Fruit fly (Drosophila melanogaster) whole organism, embryonic: ENCODE results near the gene Atat.

ENCODE experiments used
- Antp ChIP-seq: fragments of 200-800 bp; sonication (Bioruptor generic); optimal IDR thresholded peaks from 3 replicates; lab custom pipeline; 2016; ENCODE audit warnings: missing biosample characterization, missing genetic modification characterization
- Awh ChIP-seq: fragments of 200-800 bp; sonication (Bioruptor generic); IDR thresholded peaks from 2 replicates; pipeline ENCODE4, ENCODE4 v1.3.6; 2022; ENCODE audit warnings: missing biosample characterization, missing genetic modification characterization
- BEAF-32 ChIP-seq: fragments of 200-800 bp; sonication (Bioruptor generic); optimal IDR thresholded peaks from 3 replicates; lab custom pipeline; 2017; ENCODE audit warnings: missing biosample characterization, missing genetic modification characterization, mild to moderate bottlenecking, moderate library complexity, missing genetic modification reagents
- CG10321 ChIP-seq: fragments of 200-800 bp; sonication (Bioruptor generic); IDR thresholded peaks from 2 replicates; pipeline ENCODE4 v1.3.6; 2022; ENCODE audit warnings: missing biosample characterization, missing genetic modification characterization
- CG10543 ChIP-seq: fragments of 200-800 bp; sonication (Bioruptor generic); optimal IDR thresholded peaks from 3 replicates; lab custom pipeline; 2017; ENCODE audit warnings: missing biosample characterization, mild to moderate bottlenecking, missing genetic modification characterization, moderate library complexity
- CG12769 ChIP-seq: fragments of 200-800 bp; sonication (Bioruptor generic); optimal IDR thresholded peaks from 2 replicates; lab custom pipeline; 2019; ENCODE audit warnings: missing biosample characterization, mild to moderate bottlenecking, missing genetic modification characterization, moderate library complexity
- CG13123 ChIP-seq: fragments of 200-800 bp; sonication (Bioruptor generic); optimal IDR thresholded peaks from 2 replicates; lab custom pipeline; 2016; ENCODE audit warnings: missing biosample characterization, missing genetic modification characterization
- CG14860 ChIP-seq: fragments of 200-800 bp; sonication (Bioruptor generic); IDR thresholded peaks from 3 replicates; pipeline ENCODE4 v1.3.6; 2022; ENCODE audit warnings: missing biosample characterization, missing genetic modification characterization; ENCODE audit not compliant: partially characterized antibody
- CG18011 ChIP-seq: fragments of 200-800 bp; sonication (Bioruptor generic); optimal IDR thresholded peaks from 2 replicates; lab custom pipeline; 2017; ENCODE audit warnings: missing biosample characterization, missing genetic modification characterization, mild to moderate bottlenecking, moderate library complexity, missing genotype
- CG2120 ChIP-seq: fragments of 200-800 bp; sonication (Bioruptor generic); optimal IDR thresholded peaks from 3 replicates; lab custom pipeline; 2016; ENCODE audit warnings: missing biosample characterization, missing genetic modification characterization
- CG2889 ChIP-seq: fragments of 200-800 bp; sonication (Bioruptor generic); IDR thresholded peaks from 3 replicates; pipeline ENCODE4 v1.3.6; 2022; ENCODE audit warnings: missing biosample characterization, missing genetic modification characterization
- CG31388 ChIP-seq: fragments of 200-800 bp; sonication (Bioruptor generic); optimal IDR thresholded peaks from 2 replicates; lab custom pipeline; 2016; ENCODE audit warnings: missing biosample characterization, missing genetic modification characterization
- CG32772 ChIP-seq: fragments of 200-800 bp; sonication (Bioruptor generic); IDR thresholded peaks from 2 replicates; pipeline ENCODE4 v1.3.6; 2022; ENCODE audit warnings: missing biosample characterization, missing genetic modification characterization
- CG34224 ChIP-seq: fragments of 200-800 bp; sonication (Bioruptor generic); IDR thresholded peaks from 3 replicates; pipeline ENCODE4 v1.3.6; 2022; ENCODE audit warnings: missing biosample characterization, missing genetic modification characterization; ENCODE audit not compliant: partially characterized antibody
- CG4730 ChIP-seq: fragments of 200-800 bp; sonication (Bioruptor generic); IDR thresholded peaks from 2 replicates; pipeline ENCODE4 v1.3.6; 2022; ENCODE audit warnings: missing biosample characterization, missing genetic modification characterization
- CG7928 ChIP-seq: fragments of 200-800 bp; sonication (Bioruptor generic); optimal IDR thresholded peaks from 2 replicates; lab custom pipeline; 2017; ENCODE audit warnings: missing biosample characterization, mild to moderate bottlenecking, missing genetic modification characterization
- CG8281 ChIP-seq: fragments of 200-800 bp; sonication (Bioruptor generic); optimal IDR thresholded peaks from 2 replicates; lab custom pipeline; 2018; ENCODE audit warnings: missing biosample characterization, mild to moderate bottlenecking, missing genetic modification characterization, moderate library complexity
- CG9215 ChIP-seq: fragments of 200-800 bp; sonication (Bioruptor generic); IDR thresholded peaks from 2 replicates; pipeline ENCODE4 v1.3.6; 2022; ENCODE audit warnings: missing biosample characterization, missing genetic modification characterization
- CoRest ChIP-seq: fragments of 200-800 bp; sonication (Bioruptor generic); optimal IDR thresholded peaks from 3 replicates; lab custom pipeline; 2018; ENCODE audit warnings: missing biosample characterization, mild to moderate bottlenecking, missing genetic modification characterization, moderate library complexity
- Ets65A ChIP-seq: fragments of 200-800 bp; sonication (Bioruptor generic); peaks from one replicate; lab custom pipeline; 2016; ENCODE audit warnings: missing biosample characterization, missing genetic modification characterization
- Fer1 ChIP-seq: fragments of 200-800 bp; sonication (Bioruptor generic); optimal IDR thresholded peaks from 2 replicates; lab custom pipeline; 2017; ENCODE audit warnings: missing biosample characterization, mild to moderate bottlenecking, missing genetic modification characterization
- HLHmδ ChIP-seq: fragments of 200-800 bp; sonication (Bioruptor generic); optimal IDR thresholded peaks from 2 replicates; lab custom pipeline; 2018; ENCODE audit warnings: missing biosample characterization, mild to moderate bottlenecking, missing genetic modification characterization, moderate library complexity
- Hmx ChIP-seq: fragments of 200-800 bp; sonication (Bioruptor generic); optimal IDR thresholded peaks from 2 replicates; lab custom pipeline; 2016; ENCODE audit warnings: missing biosample characterization, missing genetic modification characterization
- Mrtf ChIP-seq: fragments of 200-800 bp; sonication (Bioruptor generic); IDR thresholded peaks from 3 replicates; pipeline ENCODE4 v1.3.6; 2022; ENCODE audit warnings: missing biosample characterization, missing genetic modification characterization
- Myb ChIP-seq: fragments of 200-800 bp; sonication (Bioruptor generic); optimal IDR thresholded peaks from 2 replicates; lab custom pipeline; 2016; ENCODE audit warnings: missing biosample characterization, missing genetic modification characterization
- Sry-δ ChIP-seq: fragments of 200-800 bp; sonication (Bioruptor generic); optimal IDR thresholded peaks from 2 replicates; lab custom pipeline; 2016; ENCODE audit warnings: missing biosample characterization, missing genetic modification characterization
- Usf ChIP-seq: fragments of 200-800 bp; sonication (Bioruptor generic); optimal IDR thresholded peaks from 2 replicates; lab custom pipeline; 2017; ENCODE audit warnings: missing genotype, missing biosample characterization, missing genetic modification characterization
- amos ChIP-seq: fragments of 200-800 bp; sonication (Bioruptor generic); IDR thresholded peaks from 2 replicates; pipeline ENCODE4 v1.3.6; 2022; ENCODE audit warnings: missing biosample characterization, missing genetic modification characterization; ENCODE audit not compliant: partially characterized antibody
- ap ChIP-seq: fragments of 200-800 bp; sonication (Bioruptor generic); IDR thresholded peaks from 2 replicates; pipeline ENCODE4 v1.3.6; 2022; ENCODE audit warnings: missing biosample characterization, missing genetic modification characterization
- cas ChIP-seq: fragments of 200-800 bp; sonication (Bioruptor generic); IDR thresholded peaks from 2 replicates; pipeline ENCODE4 v1.3.6; 2022; ENCODE audit warnings: missing biosample characterization, missing genetic modification characterization
- cg ChIP-seq: fragments of 200-800 bp; sonication (Bioruptor generic); optimal IDR thresholded peaks from 3 replicates; lab custom pipeline; 2019; ENCODE audit warnings: missing biosample characterization, mild to moderate bottlenecking, missing genetic modification characterization, moderate library complexity
- eve ChIP-seq, 2 experiments: fragments of >200 bp; optimal IDR thresholded peaks; 2 replicates each; lab custom pipeline; 2017; ENCODE audit warnings: missing biosample characterization in 2 of 2, missing genetic modification characterization in 2 of 2
- exex ChIP-seq: fragments of 200-800 bp; sonication (Bioruptor generic); optimal IDR thresholded peaks from 4 replicates; lab custom pipeline; 2018; ENCODE audit warnings: missing biosample characterization, mild to moderate bottlenecking, missing genetic modification characterization, moderate library complexity
- fd64A ChIP-seq: fragments of 200-800 bp; sonication (Bioruptor generic); optimal IDR thresholded peaks from 3 replicates; lab custom pipeline; 2018; ENCODE audit warnings: missing biosample characterization, mild to moderate bottlenecking, missing genetic modification characterization
- ind ChIP-seq: fragments of 200-800 bp; sonication (Bioruptor generic); optimal IDR thresholded peaks from 3 replicates; lab custom pipeline; 2016; ENCODE audit warnings: missing biosample characterization, missing genetic modification characterization
- mam ChIP-seq: fragments of 200-800 bp; sonication (Bioruptor generic); optimal IDR thresholded peaks from 3 replicates; lab custom pipeline; 2016; ENCODE audit warnings: missing biosample characterization, missing genetic modification characterization
- mirr ChIP-seq: fragments of 200-800 bp; sonication (Bioruptor generic); optimal IDR thresholded peaks from 3 replicates; lab custom pipeline; 2018; ENCODE audit warnings: missing biosample characterization, mild to moderate bottlenecking, missing genetic modification characterization
- nerfin-1 ChIP-seq: fragments of 200-800 bp; sonication (Bioruptor generic); optimal IDR thresholded peaks from 3 replicates; lab custom pipeline; 2019; ENCODE audit warnings: missing biosample characterization, mild to moderate bottlenecking, missing genetic modification characterization, moderate library complexity
- nmo ChIP-seq: fragments of 200-800 bp; sonication (Bioruptor generic); optimal IDR thresholded peaks from 2 replicates; lab custom pipeline; 2018; ENCODE audit warnings: missing biosample characterization, mild to moderate bottlenecking, missing genetic modification characterization, moderate library complexity
- phol ChIP-seq: fragments of 200-800 bp; sonication (Bioruptor generic); optimal IDR thresholded peaks from 3 replicates; lab custom pipeline; 2018; ENCODE audit warnings: missing biosample characterization, mild to moderate bottlenecking, missing genetic modification characterization, moderate library complexity
- pros ChIP-seq: fragments of 200-800 bp; sonication (Bioruptor generic); optimal IDR thresholded peaks from 3 replicates; lab custom pipeline; 2019; ENCODE audit warnings: missing biosample characterization, mild to moderate bottlenecking, missing genetic modification characterization, moderate library complexity
- ro ChIP-seq: fragments of 200-800 bp; sonication (Bioruptor generic); IDR thresholded peaks from 2 replicates; pipeline ENCODE4 v1.3.6; 2022; ENCODE audit warnings: missing biosample characterization, missing genetic modification characterization
- schlank ChIP-seq: fragments of 200-800 bp; sonication (Bioruptor generic); optimal IDR thresholded peaks from 2 replicates; lab custom pipeline; 2018; ENCODE audit warnings: missing biosample characterization, mild to moderate bottlenecking, missing genetic modification characterization
- sens-2 ChIP-seq: fragments of 200-800 bp; sonication (Bioruptor generic); IDR thresholded peaks from 2 replicates; pipeline ENCODE4 v1.3.6; 2022; ENCODE audit warnings: missing biosample characterization, missing genetic modification characterization
- sisA ChIP-seq: fragments of 200-800 bp; sonication (Bioruptor generic); IDR thresholded peaks from 2 replicates; pipeline ENCODE4 v1.3.6; 2022; ENCODE audit warnings: missing biosample characterization, missing genetic modification characterization
- sqz ChIP-seq: fragments of 200-800 bp; sonication (Bioruptor generic); optimal IDR thresholded peaks from 3 replicates; lab custom pipeline; 2018; ENCODE audit warnings: missing biosample characterization, mild to moderate bottlenecking, missing genetic modification characterization
- stwl ChIP-seq: fragments of 200-800 bp; sonication (Bioruptor generic); optimal IDR thresholded peaks from 3 replicates; lab custom pipeline; 2018; ENCODE audit warnings: missing biosample characterization, mild to moderate bottlenecking, missing genetic modification characterization, moderate library complexity
- vvl ChIP-seq: fragments of 200-800 bp; sonication (Bioruptor generic); IDR thresholded peaks from 2 replicates; pipeline ENCODE4 v1.3.6; 2022; ENCODE audit warnings: missing biosample characterization, missing genetic modification characterization
- zen ChIP-seq: fragments of 200-800 bp; sonication (Bioruptor generic); optimal IDR thresholded peaks from 3 replicates; lab custom pipeline; 2018; ENCODE audit warnings: missing biosample characterization, mild to moderate bottlenecking, missing genetic modification characterization, moderate library complexity

Atat gene

dm6 chr3L:9383345-9384075, 43.0 kb downstream of the Atat start, which contains the start of gene Hsp27 (continued):
- TF ChIP-seq ap = peak; percentile 95
- peak; percentile 89 for TF ChIP-seq CG18011
- peak; percentile 99 for TF ChIP-seq sisA (GFP tag; lab: Robert Waterston, UW)
- TF ChIP-seq zen (tag; lab: Kevin White, UChicago) = peak; percentile 97
- TF ChIP-seq ind (GFP tag; lab: Kevin White, UChicago) = peak; percentile 99
- TF ChIP-seq stwl (tag; lab: Kevin White, UChicago) = peak; percentile 65
- TF ChIP-seq cg (GFP tag; lab: Kevin White, UChicago) = peak; percentile 90
- peak; percentile 99 for TF ChIP-seq CG32772
- TF ChIP-seq Usf = peak; percentile 96
- TF ChIP-seq CG7928 (GFP tag; lab: Kevin White, UChicago) = peak; percentile 82
- peak; percentile 95 for TF ChIP-seq cas
- peak; percentile 99 for TF ChIP-seq Awh (GFP tag; lab: Robert Waterston, UW)
- TF ChIP-seq Ets65A (GFP tag; lab: Kevin White, UChicago) = peak; percentile 98
- peak; percentile 97 for TF ChIP-seq Fer1
- peak; percentile 80 for TF ChIP-seq CG10321
- peak; percentile 98 for TF ChIP-seq CG4730
- no peak for TF ChIP-seq pros (GFP tag; lab: Kevin White, UChicago)
- TF ChIP-seq CG13123 = peak; percentile 95
- TF ChIP-seq CG34224 (GFP tag; lab: Robert Waterston, UW) = peak; percentile 31; the same call in 1 of the 3 replicates
- peak; percentile 96 for TF ChIP-seq nerfin-1 (tag; lab: Kevin White, UChicago)
- TF ChIP-seq CG14860 (GFP tag; lab: Robert Waterston, UW) = no peak
- peak; percentile 97 for TF ChIP-seq CoRest (tag; lab: Kevin White, UChicago)
- TF ChIP-seq CG8281 (tag; lab: Kevin White, UChicago) = peak; percentile 89
- no peak for TF ChIP-seq exex (tag; lab: Kevin White, UChicago)
- TF ChIP-seq ro = peak; percentile 96
- TF ChIP-seq CG12769 = peak; percentile 92
- peak; percentile 97 for TF ChIP-seq CG2120 (GFP tag; lab: Kevin White, UChicago)
- peak; percentile 81 for TF ChIP-seq mirr (GFP tag; lab: Kevin White, UChicago)
- no peak; the same call in 1 of the 2 replicates for TF ChIP-seq amos
- TF ChIP-seq mam (GFP tag; lab: Kevin White, UChicago) = peak; percentile 97
- peak; percentile 98 for TF ChIP-seq phol (tag; lab: Kevin White, UChicago)
- no peak for TF ChIP-seq eve (GFP tag; optimal IDR thresholded peaks at IDR 0.05; lab: Kevin White, UChicago)
- peak; percentile 74 for TF ChIP-seq CG10543
- TF ChIP-seq Antp = peak; percentile 93
- TF ChIP-seq BEAF-32 = peak; percentile 8
- peak; percentile 99 for TF ChIP-seq vvl (GFP tag; lab: Robert Waterston, UW)
- TF ChIP-seq fd64A (GFP tag; lab: Kevin White, UChicago) = peak; percentile 96
- TF ChIP-seq Hmx (GFP tag; lab: Kevin White, UChicago) = peak; percentile 83
- TF ChIP-seq sens-2 (GFP tag; lab: Robert Waterston, UW) = peak; percentile 97
- peak; percentile 99 for TF ChIP-seq nmo (GFP tag; lab: Kevin White, UChicago)
- TF ChIP-seq CG9215 (GFP tag; lab: Robert Waterston, UW) = peak; percentile 96
- TF ChIP-seq Myb (GFP tag; lab: Kevin White, UChicago) = peak; percentile 76
- peak; percentile 96 for TF ChIP-seq CG31388 (GFP tag; lab: Kevin White, UChicago)
- TF ChIP-seq schlank (tag; lab: Kevin White, UChicago) = peak; percentile 94
- TF ChIP-seq HLHmδ (GFP tag; lab: Kevin White, UChicago) = no peak
- peak; percentile 98 for TF ChIP-seq Mrtf (GFP tag; lab: Robert Waterston, UW)
- peak; percentile 94 for TF ChIP-seq CG2889 (GFP tag; lab: Robert Waterston, UW)
- TF ChIP-seq sqz (GFP tag; lab: Kevin White, UChicago) = peak; percentile 93
- peak; percentile 61 for TF ChIP-seq Sry-δ (GFP tag; lab: Kevin White, UChicago)
